Fruit fly (Drosophila melanogaster): ENCODE data around the gene CG14961.

DNA sequence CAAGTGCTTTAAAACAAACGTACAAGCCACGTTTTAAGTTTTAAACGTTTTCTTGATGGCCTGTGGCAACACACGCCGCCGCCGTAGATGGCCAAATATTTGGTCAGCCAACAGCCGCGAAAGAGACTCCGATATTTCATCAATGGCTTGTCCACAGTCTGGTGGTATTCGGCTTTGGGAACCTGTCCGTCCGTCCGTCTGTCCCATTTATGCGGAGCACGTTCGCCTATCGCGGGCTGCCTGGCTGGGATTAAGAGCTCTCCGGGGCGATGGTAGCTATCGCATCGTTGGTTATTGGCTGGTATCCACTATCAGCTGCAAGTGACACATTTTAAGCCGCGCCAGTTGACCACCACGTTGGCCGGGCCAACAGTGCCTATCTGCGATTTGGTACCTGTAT lies 22.3 kb upstream of the CG14961 start:
- TF ChIP-seq sage (GFP tag; optimal IDR thresholded peaks at IDR 0.05) (no peak), Dfd (GFP tag; optimal IDR thresholded peaks at IDR 0.05) (no peak), Jra (GFP tag; optimal IDR thresholded peaks at IDR 0.05) (no peak), woc (GFP tag; optimal IDR thresholded peaks at IDR 0.05) (no peak), HLH106 (tag; optimal IDR thresholded peaks at IDR 0.05) (no peak)

All from whole organism, wandering third instar larva.